Fruit fly (Drosophila melanogaster) ovary, adult (tissue): ENCODE results near the gene CG8833.
A peak's percentile ranks its signal among the peaks of the same experiment; 100 is the strongest.

Experiments used
- CG17801 ChIP-seq: fragments of 200-800 bp; optimal IDR thresholded peaks from 2 replicates; lab custom pipeline; 2019; ENCODE audit warnings: missing biosample characterization, mild to moderate bottlenecking, missing genetic modification characterization, moderate library complexity; ENCODE audit not compliant: partially characterized antibody

Gene CG8833

dm6 chr3L:13925117-13925726 is 3.6 kb downstream of the CG8833 start, which contains the start of gene Rgl:
Gene Rgl, minus strand, starts transcription at chr3L:13925335.
- peak; percentile 1 for TF ChIP-seq CG17801 (GFP tag; lab: Kevin White, UChicago)

dm6 chr3L:13924646-13925045 is 4.2 kb downstream of the CG8833 start:
- TF ChIP-seq CG17801 (GFP tag; lab: Kevin White, UChicago), result no peak

- TF ChIP-seq CG17801 (GFP tag; lab: Kevin White, UChicago), result peak; percentile 77
These were observed 5.2 kb downstream of the CG8833 start for dm6 chr3L:13923332-13924272.

- TF ChIP-seq CG17801 (GFP tag; lab: Kevin White, UChicago), result no peak
These were observed 6.7 kb downstream of the CG8833 start for dm6 chr3L:13922023-13922652.

- TF ChIP-seq CG17801 (GFP tag; lab: Kevin White, UChicago), result no peak
These were observed 8.2 kb downstream of the CG8833 start for dm6 chr3L:13920632-13920981.

- peak; percentile 68 for TF ChIP-seq CG17801 (GFP tag; lab: Kevin White, UChicago)
These were observed 8.8 kb downstream of the CG8833 start for dm6 chr3L:13919794-13920631.

- no peak for TF ChIP-seq CG17801 (GFP tag; lab: Kevin White, UChicago)
These were observed 10.0 kb downstream of the CG8833 start for dm6 chr3L:13918774-13919173.

dm6 chr3L:13917589-13918198 is 11.1 kb downstream of the CG8833 start:
- TF ChIP-seq CG17801 (GFP tag; lab: Kevin White, UChicago), result no peak

- no peak for TF ChIP-seq CG17801 (GFP tag; lab: Kevin White, UChicago)
These were observed 14.2 kb downstream of the CG8833 start for dm6 chr3L:13914573-13914972.

- no peak for TF ChIP-seq CG17801 (GFP tag; lab: Kevin White, UChicago)
These were observed 16.0 kb downstream of the CG8833 start for dm6 chr3L:13912777-13913176.

dm6 chr3L:13911649-13912260 is 17.0 kb downstream of the CG8833 start:
- TF ChIP-seq CG17801 (GFP tag; lab: Kevin White, UChicago), result no peak

dm6 chr3L:13905515-13905914 is 23.3 kb downstream of the CG8833 start:
- no peak for TF ChIP-seq CG17801 (GFP tag; lab: Kevin White, UChicago)

dm6 chr3L:13904426-13904825 is 24.4 kb downstream of the CG8833 start:
- TF ChIP-seq CG17801 (GFP tag; lab: Kevin White, UChicago), result no peak

- TF ChIP-seq CG17801 (GFP tag; lab: Kevin White, UChicago), result no peak
These were observed 24.8 kb downstream of the CG8833 start for dm6 chr3L:13904021-13904325.
